Worm (Caenorhabditis elegans) whole organism, midembryonic: Measurements from ENCODE around the gene fbxa-66.

Experiments
- T22C8.4 ChIP-seq: fragments of 200-800 bp; sonication (Bioruptor generic); IDR thresholded peaks from 2 replicates; pipeline ENCODE4 v1.3.6; 2022; ENCODE audit warnings: missing genetic modification characterization, missing compliant biosample characterization
- cog-1 ChIP-seq: sonication (generic microtip); optimal IDR thresholded peaks from 2 replicates; lab custom pipeline; 2016; ENCODE audit warnings: missing genetic modification characterization, missing compliant biosample characterization
- flt-1 ChIP-seq: fragments of 200-800 bp; sonication (Bioruptor generic); IDR thresholded peaks from 2 replicates; pipeline ENCODE4 v1.3.6; 2022; ENCODE audit warnings: missing genetic modification characterization, missing compliant biosample characterization
- klf-2 ChIP-seq: fragments of 200-800 bp; sonication (Bioruptor generic); conservative IDR thresholded peaks from 2 replicates; pipeline ENCODE4 v1.3.6; 2022; ENCODE audit warnings: missing genetic modification reagents, missing genetic modification characterization, missing compliant biosample characterization
- med-1 ChIP-seq: sonication (generic microtip); optimal IDR thresholded peaks from 2 replicates; lab custom pipeline; 2017; ENCODE audit warnings: missing genetic modification characterization, mild to moderate bottlenecking, missing compliant biosample characterization, antibody characterized with exemption, missing genetic modification reagents; ENCODE audit not compliant: insufficient read depth
- ref-1 ChIP-seq: fragments of 200-800 bp; sonication (Bioruptor generic); conservative IDR thresholded peaks from 2 replicates; pipeline ENCODE4 v1.3.6; 2022; ENCODE audit warnings: missing genetic modification reagents, missing genetic modification characterization, missing compliant biosample characterization
- tab-1 ChIP-seq: fragments of 200-800 bp; sonication (Bioruptor generic); IDR thresholded peaks from 2 replicates; pipeline ENCODE4 v1.3.6; 2022; ENCODE audit warnings: missing genetic modification characterization, missing compliant biosample characterization
- ztf-23 ChIP-seq: fragments of 200-800 bp; sonication (Bioruptor generic); IDR thresholded peaks from 2 replicates; pipeline ENCODE4 v1.3.6; 2022; ENCODE audit warnings: missing genetic modification reagents, missing genetic modification characterization, missing compliant biosample characterization
- ztf-29 ChIP-seq: fragments of 200-800 bp; sonication (Bioruptor generic); IDR thresholded peaks from 2 replicates; pipeline ENCODE4 v1.3.6; 2022; ENCODE audit warnings: missing genetic modification reagents, missing genetic modification characterization, missing compliant biosample characterization

fbxa-66 gene

ce11 chrIII:2313985-2314494 is at the start of gene fbxa-66, which contains the start of gene iffb-1:
TSS of gene fbxa-66 (minus strand) at chrIII:2314035.
TSS of gene iffb-1 (plus strand) at chrIII:2314436.
- TF ChIP-seq ref-1 (GFP tag; lab: Robert Waterston, UW) = no peak
- no peak for TF ChIP-seq med-1 (GFP tag; lab: Kevin White, UChicago)
- no peak for TF ChIP-seq ztf-23 (GFP tag; lab: Robert Waterston, UW)
- TF ChIP-seq T22C8.4 (GFP tag; lab: Robert Waterston, UW) = no peak
- no peak for TF ChIP-seq cog-1 (tag; lab: Kevin White, UChicago)
- TF ChIP-seq ztf-29 (GFP tag; lab: Robert Waterston, UW) = no peak
- no peak for TF ChIP-seq klf-2
- no peak for TF ChIP-seq flt-1 (GFP tag; lab: Robert Waterston, UW)
- TF ChIP-seq tab-1 (GFP tag; lab: Robert Waterston, UW) = no peak

ce11 chrIII:2362648-2363047 is 48.8 kb upstream of the fbxa-66 start, which contains the start of gene srd-69:
TSS of gene srd-69 (plus strand) at chrIII:2362948.
- no peak for TF ChIP-seq ref-1 (GFP tag; lab: Robert Waterston, UW)
- no peak for TF ChIP-seq T22C8.4 (GFP tag; lab: Robert Waterston, UW)
- TF ChIP-seq flt-1 (GFP tag; lab: Robert Waterston, UW) = no peak
- TF ChIP-seq klf-2 = no peak
- no peak for TF ChIP-seq tab-1 (GFP tag; lab: Robert Waterston, UW)
- TF ChIP-seq ztf-23 (GFP tag; lab: Robert Waterston, UW) = no peak
- no peak for TF ChIP-seq med-1 (GFP tag; lab: Kevin White, UChicago)
- TF ChIP-seq ztf-29 (GFP tag; lab: Robert Waterston, UW) = no peak
- TF ChIP-seq cog-1 (tag; lab: Kevin White, UChicago) = no peak

- TF ChIP-seq med-1 (GFP tag; lab: Kevin White, UChicago) = no peak
- TF ChIP-seq ztf-29 (GFP tag; lab: Robert Waterston, UW) = no peak
Observed at ce11 chrIII:2349956-2350355, 36.1 kb upstream of the fbxa-66 start.

DNA sequence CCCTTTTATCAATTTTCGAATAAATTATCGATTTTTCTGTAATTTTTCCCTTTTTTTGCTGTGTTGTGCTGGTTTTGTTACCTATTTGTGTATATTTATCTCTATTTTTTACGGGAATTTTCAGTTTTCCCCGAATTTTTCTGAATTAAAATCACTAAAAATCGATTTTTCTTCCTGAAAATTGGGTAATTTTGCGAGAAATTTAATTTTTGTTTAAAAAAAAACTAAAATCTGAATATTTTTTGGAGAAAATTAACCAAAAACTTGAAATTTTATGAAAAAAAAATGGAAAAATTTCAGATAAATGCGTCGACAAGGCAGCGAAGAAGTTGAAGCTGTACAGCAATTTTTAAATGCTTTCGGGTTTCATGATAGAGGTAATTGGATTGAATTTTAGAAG is 33.5 kb upstream of the fbxa-66 start, which contains the start of gene gip-1:
TSS of gene gip-1 (plus strand) at position 301 of the 400 bp plus-strand sequence.
- no peak for TF ChIP-seq ref-1 (GFP tag; lab: Robert Waterston, UW)
- TF ChIP-seq tab-1 (GFP tag; lab: Robert Waterston, UW) = no peak
- no peak for TF ChIP-seq ztf-29 (GFP tag; lab: Robert Waterston, UW)
- no peak for TF ChIP-seq klf-2
- no peak for TF ChIP-seq med-1 (GFP tag; lab: Kevin White, UChicago)
- TF ChIP-seq cog-1 (tag; lab: Kevin White, UChicago) = no peak
- TF ChIP-seq ztf-23 (GFP tag; lab: Robert Waterston, UW) = no peak
- TF ChIP-seq flt-1 (GFP tag; lab: Robert Waterston, UW) = no peak
- no peak for TF ChIP-seq T22C8.4 (GFP tag; lab: Robert Waterston, UW)

- TF ChIP-seq T22C8.4 (GFP tag; lab: Robert Waterston, UW) (no peak), med-1 (GFP tag; lab: Kevin White, UChicago) (no peak), cog-1 (tag; lab: Kevin White, UChicago) (no peak), tab-1 (GFP tag; lab: Robert Waterston, UW) (no peak), flt-1 (GFP tag; lab: Robert Waterston, UW) (no peak), ztf-29 (GFP tag; lab: Robert Waterston, UW) (no peak), ztf-23 (GFP tag; lab: Robert Waterston, UW) (no peak), ref-1 (GFP tag; lab: Robert Waterston, UW) (no peak), klf-2 (no peak)
Observed at ce11 chrIII:2343273-2343672, 29.4 kb upstream of the fbxa-66 start, which contains the start of gene phf-5. TSS of gene phf-5 (plus strand) at chrIII:2343573.

DNA sequence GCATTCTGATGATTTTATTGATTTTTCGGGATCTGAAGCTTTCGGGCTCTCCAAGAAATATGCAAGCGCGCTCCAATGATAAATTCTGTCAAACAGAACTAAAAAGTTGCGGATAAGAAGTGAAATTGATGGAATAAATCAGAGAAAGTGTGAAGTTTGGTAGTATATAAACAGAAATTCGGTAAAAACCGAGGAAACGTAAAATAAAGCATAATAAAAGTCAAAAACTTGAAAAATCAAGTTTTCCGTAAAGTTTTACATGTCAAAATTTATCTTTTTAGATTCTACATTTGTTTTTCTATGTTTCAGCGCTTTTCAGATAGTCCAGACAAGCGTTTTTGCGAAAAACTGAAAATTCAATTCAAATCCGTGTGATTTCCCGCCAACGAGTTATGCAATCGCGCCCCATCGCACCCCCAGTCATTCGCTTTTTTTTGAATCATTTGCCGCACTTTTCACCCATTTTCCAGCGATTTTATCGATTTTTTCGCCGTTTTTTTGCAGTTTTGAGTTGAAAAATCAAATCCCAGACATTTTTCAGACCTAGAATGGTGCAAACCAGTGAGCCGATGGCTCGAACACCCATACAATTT is 17.3 kb upstream of the fbxa-66 start, which contains the start of the genes Y54F10BM.13 and ppm-1.D:
TSS of gene Y54F10BM.13 (minus strand) at position 51 of the 593 bp plus-strand sequence.
TSS of gene ppm-1.D (plus strand) at position 540 of the 593 bp plus-strand sequence.
- no peak for TF ChIP-seq T22C8.4 (GFP tag; lab: Robert Waterston, UW)
- TF ChIP-seq cog-1 (tag; lab: Kevin White, UChicago) = no peak
- no peak for TF ChIP-seq flt-1 (GFP tag; lab: Robert Waterston, UW)
- TF ChIP-seq ztf-29 (GFP tag; lab: Robert Waterston, UW) = no peak
- TF ChIP-seq ztf-23 (GFP tag; lab: Robert Waterston, UW) = no peak
- no peak for TF ChIP-seq med-1 (GFP tag; lab: Kevin White, UChicago)
- TF ChIP-seq ref-1 (GFP tag; lab: Robert Waterston, UW) = no peak
- TF ChIP-seq tab-1 (GFP tag; lab: Robert Waterston, UW) = no peak
- TF ChIP-seq klf-2 = no peak

DNA sequence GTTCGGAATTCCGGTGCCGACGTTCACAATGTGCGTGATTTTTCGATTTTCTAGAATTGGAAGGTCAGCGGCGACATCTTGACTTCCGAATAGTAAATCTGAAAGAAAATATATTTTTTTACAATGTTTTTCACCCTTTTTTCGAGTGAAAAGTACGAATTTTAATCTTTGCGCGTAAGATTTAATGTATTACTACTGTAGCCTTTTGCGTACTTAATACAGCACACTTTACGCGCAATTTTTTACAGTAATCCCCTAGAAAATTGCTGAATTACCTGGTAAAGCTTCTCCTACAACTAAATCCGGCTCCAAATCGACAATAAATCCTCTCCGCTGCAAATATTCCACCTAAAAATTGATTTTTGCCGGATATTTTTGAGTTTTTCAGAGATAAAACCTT is 16.6 kb upstream of the fbxa-66 start:
- no peak for TF ChIP-seq tab-1 (GFP tag; lab: Robert Waterston, UW)
- no peak for TF ChIP-seq T22C8.4 (GFP tag; lab: Robert Waterston, UW)
- TF ChIP-seq cog-1 (tag; lab: Kevin White, UChicago) = no peak
- TF ChIP-seq flt-1 (GFP tag; lab: Robert Waterston, UW) = no peak
- no peak for TF ChIP-seq med-1 (GFP tag; lab: Kevin White, UChicago)
- no peak for TF ChIP-seq ztf-23 (GFP tag; lab: Robert Waterston, UW)

ce11 chrIII:2329336-2329735 is 15.5 kb upstream of the fbxa-66 start, which contains the start of gene Y54F10BM.12:
TSS of gene Y54F10BM.12 (minus strand) at chrIII:2329679.
- no peak for TF ChIP-seq klf-2
- no peak for TF ChIP-seq med-1 (GFP tag; lab: Kevin White, UChicago)
- no peak for TF ChIP-seq ref-1 (GFP tag; lab: Robert Waterston, UW)
- no peak for TF ChIP-seq cog-1 (tag; lab: Kevin White, UChicago)
- TF ChIP-seq tab-1 (GFP tag; lab: Robert Waterston, UW) = no peak
- no peak for TF ChIP-seq ztf-23 (GFP tag; lab: Robert Waterston, UW)
- no peak for TF ChIP-seq ztf-29 (GFP tag; lab: Robert Waterston, UW)
- no peak for TF ChIP-seq T22C8.4 (GFP tag; lab: Robert Waterston, UW)
- no peak for TF ChIP-seq flt-1 (GFP tag; lab: Robert Waterston, UW)
